Worm (Caenorhabditis elegans) whole organism, L1 larva: ENCODE results near the gene C52A11.3.

Experiments used
- nhr-76 ChIP-seq: sonication (generic microtip); optimal IDR thresholded peaks from 2 replicates; lab custom pipeline; 2017; ENCODE audit warnings: missing biosample characterization, missing genetic modification characterization
- unc-86 ChIP-seq: sonication (generic microtip); optimal IDR thresholded peaks from 2 replicates; lab custom pipeline; 2016; ENCODE audit warnings: missing genetic modification characterization, missing compliant biosample characterization
- ztf-4 ChIP-seq: fragments of 150-350 bp; optimal IDR thresholded peaks from 2 replicates; lab custom pipeline; 2014; ENCODE audit warnings: missing biosample characterization, missing genetic modification characterization

ce11 chrII:10719931-10720330 is 17.2 kb upstream of the C52A11.3 start, which contains the start of gene mks-5:
- no peak for TF ChIP-seq ztf-4 (tag; lab: Kevin White, UChicago)
- no peak for TF ChIP-seq nhr-76 (tag; lab: Kevin White, UChicago)
- no peak for TF ChIP-seq unc-86 (tag; lab: Kevin White, UChicago)
